Worm (Caenorhabditis elegans) whole organism, L3 larva: Measurements from ENCODE around the gene plc-2.
"Not testable (repeated sequence)": the region's sequence is repeated elsewhere in the genome, so short reads cannot be mapped to it uniquely, and the experiment has no call there.

Experiments used
- R02D3.7 ChIP-seq: fragments of 150-350 bp; optimal IDR thresholded peaks from 2 replicates; lab custom pipeline; 2014; ENCODE audit warnings: missing biosample characterization, missing genetic modification characterization
- ceh-16 ChIP-seq: sonication (generic microtip); optimal IDR thresholded peaks from 2 replicates; lab custom pipeline; 2017; ENCODE audit warnings: missing biosample characterization, missing genetic modification characterization
- ceh-28 ChIP-seq: fragments of 150-350 bp; optimal IDR thresholded peaks from 2 replicates; lab custom pipeline; 2014; ENCODE audit warnings: missing biosample characterization, missing genetic modification reagents, missing genetic modification characterization
- ceh-82 ChIP-seq: fragments of 150-350 bp; optimal IDR thresholded peaks from 2 replicates; lab custom pipeline; 2014; ENCODE audit warnings: missing biosample characterization, missing genetic modification characterization
- daf-12 ChIP-seq: fragments of 150-350 bp; optimal IDR thresholded peaks from 2 replicates; lab custom pipeline; 2014; ENCODE audit warnings: missing biosample characterization, missing genetic modification reagents, missing genetic modification characterization
- elt-1 ChIP-seq: fragments of 150-350 bp; optimal IDR thresholded peaks from 2 replicates; lab custom pipeline; 2014; ENCODE audit warnings: missing biosample characterization, missing genetic modification characterization
- elt-2 ChIP-seq: sonication (generic microtip); optimal IDR thresholded peaks from 2 replicates; lab custom pipeline; 2016; ENCODE audit warnings: missing genetic modification reagents, mild to moderate bottlenecking, missing genetic modification characterization, missing compliant biosample characterization
- eor-1 ChIP-seq, 2 experiments: fragments of 150-350 bp; optimal IDR thresholded peaks; 2 replicates each; lab custom pipeline; 2014 to 2018; ENCODE audit warnings: missing biosample characterization in 2 of 2, missing genetic modification characterization in 2 of 2
- fos-1 ChIP-seq: fragments of 150-350 bp; optimal IDR thresholded peaks from 2 replicates; lab custom pipeline; 2014; ENCODE audit warnings: missing biosample characterization, missing genetic modification characterization
- lin-15B ChIP-seq: fragments of 150-350 bp; optimal IDR thresholded peaks from 2 replicates; lab custom pipeline; 2014; ENCODE audit warnings: missing biosample characterization, missing genetic modification characterization
- lin-39 ChIP-seq: fragments of 150-350 bp; optimal IDR thresholded peaks from 2 replicates; lab custom pipeline; 2018; ENCODE audit warnings: missing biosample characterization, missing genetic modification reagents, missing genetic modification characterization
- mml-1 ChIP-seq: fragments of 150-350 bp; sonication (generic microtip); optimal IDR thresholded peaks from 3 replicates; lab custom pipeline; 2014; ENCODE audit warnings: missing biosample characterization, missing genetic modification characterization
- nfya-1 ChIP-seq: sonication (generic microtip); optimal IDR thresholded peaks from 2 replicates; lab custom pipeline; 2017; ENCODE audit warnings: missing genetic modification characterization, mild to moderate bottlenecking, missing compliant biosample characterization, antibody characterized with exemption, moderate library complexity; ENCODE audit not compliant: insufficient read depth
- nhr-11 ChIP-seq: fragments of 150-350 bp; optimal IDR thresholded peaks from 2 replicates; lab custom pipeline; 2014; ENCODE audit warnings: missing biosample characterization, missing genetic modification characterization
- nhr-12 ChIP-seq: fragments of 150-350 bp; optimal IDR thresholded peaks from 2 replicates; lab custom pipeline; 2014; ENCODE audit warnings: missing biosample characterization, missing genetic modification characterization
- nhr-23 ChIP-seq: fragments of 150-350 bp; optimal IDR thresholded peaks from 2 replicates; lab custom pipeline; 2014; ENCODE audit warnings: missing biosample characterization, missing genetic modification reagents, missing genetic modification characterization
- nhr-237 ChIP-seq: fragments of 150-350 bp; optimal IDR thresholded peaks from 2 replicates; lab custom pipeline; 2014; ENCODE audit warnings: missing biosample characterization, missing genetic modification characterization
- nhr-25 ChIP-seq: sonication (generic microtip); optimal IDR thresholded peaks from 2 replicates; lab custom pipeline; 2017; ENCODE audit warnings: missing biosample characterization, missing genetic modification characterization
- nhr-67 ChIP-seq: fragments of 150-350 bp; optimal IDR thresholded peaks from 2 replicates; lab custom pipeline; 2014; ENCODE audit warnings: missing biosample characterization, missing genetic modification characterization
- nhr-76 ChIP-seq: fragments of 150-350 bp; sonication (generic microtip); optimal IDR thresholded peaks from 5 replicates; lab custom pipeline; 2014; ENCODE audit warnings: missing biosample characterization, missing genetic modification characterization
- nhr-77 ChIP-seq: fragments of 150-350 bp; optimal IDR thresholded peaks from 2 replicates; lab custom pipeline; 2014; ENCODE audit warnings: missing biosample characterization, missing genetic modification characterization
- pha-4 ChIP-seq: fragments of 150-350 bp; optimal IDR thresholded peaks from 2 replicates; lab custom pipeline; 2014; ENCODE audit warnings: missing biosample characterization, missing genetic modification reagents, missing genetic modification characterization
- sea-2 ChIP-seq: fragments of 150-350 bp; sonication (generic microtip); optimal IDR thresholded peaks from 4 replicates; lab custom pipeline; 2014; ENCODE audit warnings: missing biosample characterization, missing genetic modification reagents, missing genetic modification characterization
- snpc-4 ChIP-seq: fragments of 150-350 bp; optimal IDR thresholded peaks from 2 replicates; lab custom pipeline; 2014; ENCODE audit warnings: missing biosample characterization, missing genetic modification characterization
- tbx-2 ChIP-seq: sonication (generic microtip); optimal IDR thresholded peaks from 2 replicates; lab custom pipeline; 2016; ENCODE audit warnings: mild to moderate bottlenecking, missing genetic modification characterization, missing compliant biosample characterization
- zag-1 ChIP-seq: fragments of 150-350 bp; optimal IDR thresholded peaks from 2 replicates; lab custom pipeline; 2014; ENCODE audit warnings: missing biosample characterization, missing genetic modification characterization
- ztf-4 ChIP-seq: fragments of 150-350 bp; optimal IDR thresholded peaks from 2 replicates; lab custom pipeline; 2014; ENCODE audit warnings: missing biosample characterization, missing genetic modification characterization

plc-2 gene

DNA sequence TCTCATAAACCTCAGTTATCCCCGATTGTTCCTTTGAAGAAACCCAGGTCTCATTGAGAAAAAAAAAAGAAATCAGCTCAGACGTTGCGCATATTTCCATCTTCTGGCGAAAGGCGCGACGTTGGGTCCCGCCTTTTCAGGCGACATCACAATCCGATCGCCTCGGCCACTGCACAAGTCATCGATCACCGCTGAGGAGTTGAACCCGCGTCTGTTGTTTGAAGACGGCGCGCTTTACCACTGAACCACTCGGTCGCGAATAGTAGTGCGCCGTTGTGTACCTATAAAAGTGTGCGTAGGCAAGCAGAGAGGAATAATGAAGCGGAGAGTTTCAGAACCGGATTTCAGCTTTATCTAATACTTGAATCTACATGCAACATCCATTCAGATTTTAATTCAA lies 1.5 kb upstream of the plc-2 start, which contains the start of gene Y75B12B.11 (continued):
- peak; percentile 69 for TF ChIP-seq elt-2 (tag; lab: Kevin White, UChicago)
- no peak for TF ChIP-seq nhr-237 (tag; lab: Kevin White, UChicago)

DNA sequence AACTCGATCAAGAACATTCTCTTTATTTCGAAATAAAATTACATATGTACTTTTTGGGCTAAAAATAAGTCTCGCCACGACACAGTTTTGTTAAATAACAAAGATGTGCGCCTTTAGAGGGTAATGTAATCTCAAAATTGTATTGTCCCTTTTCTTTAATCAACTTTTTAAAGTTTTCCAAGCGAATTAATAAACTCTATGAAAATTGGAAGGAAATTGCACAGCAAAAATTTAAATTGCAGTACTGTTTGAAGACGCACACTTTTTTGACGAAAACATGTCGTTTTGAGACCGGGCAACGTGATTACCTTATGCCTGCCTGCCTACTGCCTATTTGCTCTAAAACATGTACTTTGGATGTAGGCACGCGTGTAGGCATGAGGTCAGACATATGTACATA lies 401 bp upstream of the plc-2 start:
- TF ChIP-seq pha-4 (no peak), nhr-11 (tag; lab: Kevin White, UChicago) (no peak), daf-12 (tag; lab: Kevin White, UChicago) (no peak), nhr-67 (tag; lab: Kevin White, UChicago) (no peak), lin-15B (tag; lab: Kevin White, UChicago) (no peak), nhr-237 (tag; lab: Kevin White, UChicago) (no peak), nhr-25 (tag; lab: Kevin White, UChicago) (no peak), ceh-82 (tag; lab: Kevin White, UChicago) (no peak), nhr-12 (tag; lab: Kevin White, UChicago) (no peak), ceh-16 (tag; lab: Kevin White, UChicago) (no peak), nfya-1 (tag; lab: Kevin White, UChicago) (no peak), lin-39 (tag; lab: Kevin White, UChicago) (no peak), R02D3.7 (tag; lab: Kevin White, UChicago) (no peak), elt-1 (no peak)

DNA sequence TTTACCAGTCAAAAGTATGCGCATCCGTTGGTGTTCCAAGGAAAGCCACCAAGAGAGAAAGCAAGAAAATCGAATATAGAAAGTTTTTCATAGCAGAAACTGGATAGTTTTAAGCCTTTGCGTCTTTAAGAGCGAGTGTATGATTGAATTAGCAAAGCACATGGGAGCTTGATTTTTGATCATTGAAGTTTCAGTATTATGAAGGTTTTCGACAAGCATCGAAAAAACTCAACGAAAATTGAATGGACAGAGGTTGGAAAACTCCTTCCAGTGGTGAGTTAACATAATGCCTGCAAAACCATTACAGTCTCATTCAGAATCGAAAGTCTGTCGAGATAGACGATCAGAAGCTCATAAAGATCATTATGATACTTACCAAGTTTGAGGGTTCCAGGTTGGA lies 1.5 kb downstream of the plc-2 start, which contains the start of gene Y75B12B.13:
Gene Y75B12B.13, minus strand, starts transcription at position 101 of the 400 bp plus-strand sequence.
- TF ChIP-seq nhr-11 (tag; lab: Kevin White, UChicago) (no peak), ztf-4 (tag; lab: Kevin White, UChicago) (no peak), nhr-77 (tag; lab: Kevin White, UChicago) (no peak), nhr-23 (tag; lab: Kevin White, UChicago) (no peak), fos-1 (no peak)

DNA sequence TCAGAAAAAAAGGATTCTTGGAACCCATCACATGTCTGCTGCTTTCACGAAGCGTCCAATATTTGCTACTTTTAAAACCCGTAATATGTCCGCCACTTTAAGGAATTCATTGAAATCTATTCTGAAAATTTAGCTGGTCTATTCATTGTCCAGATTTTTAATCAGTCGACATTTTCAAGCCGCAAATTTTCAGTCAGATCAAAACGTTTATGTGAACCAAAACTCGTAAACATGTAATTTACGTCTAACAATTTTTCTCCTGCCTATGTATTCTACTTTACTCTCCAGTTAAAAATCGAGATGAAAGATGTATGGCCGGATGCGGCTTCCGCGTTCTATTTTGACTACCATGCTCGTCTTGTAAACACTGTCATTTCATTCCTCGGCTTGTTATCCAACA lies 5.6 kb downstream of the plc-2 start, which contains the start of gene srw-1:
Gene srw-1, plus strand, starts transcription at position 301 of the 400 bp plus-strand sequence.
- TF ChIP-seq elt-2 (tag; lab: Kevin White, UChicago) = peak; percentile 1
- TF ChIP-seq pha-4 = no peak

DNA sequence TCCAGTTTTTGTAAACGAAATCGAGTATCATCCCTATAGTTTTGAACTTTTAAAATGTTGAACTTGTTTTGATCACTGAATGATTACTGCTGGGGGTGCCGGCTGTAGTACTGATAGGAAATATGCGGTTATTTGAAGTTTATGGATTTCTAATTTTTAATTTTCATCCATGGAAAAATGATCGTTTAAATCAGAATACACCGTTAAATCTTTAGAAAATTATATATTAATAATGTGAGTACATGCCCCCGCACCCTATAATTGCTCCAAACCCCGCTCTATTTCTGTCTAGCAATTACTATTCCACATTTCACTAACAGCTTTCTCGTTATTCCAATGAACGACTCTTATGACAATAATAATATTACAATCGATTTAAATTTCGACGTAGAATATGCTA lies 7.4 kb downstream of the plc-2 start, which contains the start of gene Y75B12B.10:
Gene Y75B12B.10, plus strand, starts transcription at position 301 of the 400 bp plus-strand sequence.
- TF ChIP-seq nhr-76 = no peak
- TF ChIP-seq eor-1 (tag; optimal IDR thresholded peaks at IDR 0.05; lab: Kevin White, UChicago) = no peak

DNA sequence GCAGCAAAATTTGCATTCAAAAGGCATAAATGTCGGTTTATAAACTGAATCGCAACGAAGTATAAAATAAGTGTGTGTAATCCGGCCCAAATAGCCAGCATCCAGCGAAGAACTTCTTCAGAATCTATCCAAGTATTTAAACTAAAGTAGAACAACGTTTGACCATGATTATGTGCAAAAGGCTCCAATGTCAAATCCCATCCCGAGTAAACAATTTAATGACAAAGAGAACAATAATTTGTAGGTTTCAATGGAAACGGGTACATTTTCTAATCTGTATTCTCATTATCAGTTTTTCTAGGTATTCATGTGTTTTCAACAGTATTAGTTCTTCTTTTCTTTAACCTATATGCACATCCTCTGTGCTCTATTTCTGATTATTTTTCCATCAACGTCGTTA lies 15.3 kb downstream of the plc-2 start, which contains the start of gene C41G6.12:
Gene C41G6.12, minus strand, starts transcription at position 101 of the 400 bp plus-strand sequence.
- not testable (repeated sequence) for TF ChIP-seq sea-2; zag-1 (tag; lab: Kevin White, UChicago); nhr-25 (tag; lab: Kevin White, UChicago)

DNA sequence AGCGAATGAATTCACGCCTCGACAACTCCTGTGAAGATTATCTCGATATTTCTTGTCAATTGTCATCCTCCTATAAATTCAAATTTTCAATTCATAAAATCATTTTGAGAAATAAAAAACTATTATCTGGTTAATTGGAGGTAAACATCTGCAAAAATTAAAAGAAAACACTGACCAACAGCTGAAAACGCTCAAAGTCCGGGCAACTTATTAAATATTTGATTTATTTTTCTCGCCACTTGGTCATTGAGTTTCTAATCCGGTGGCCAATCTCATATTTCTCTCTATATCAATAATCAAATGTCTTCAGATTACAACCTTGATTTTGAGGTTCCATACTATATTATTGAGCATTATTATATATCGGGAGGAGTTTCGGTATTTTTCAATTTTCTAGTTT lies 19.5 kb downstream of the plc-2 start, which contains the start of gene sri-24:
Gene sri-24, plus strand, starts transcription at position 301 of the 400 bp plus-strand sequence.
- not testable (repeated sequence) for TF ChIP-seq mml-1 (tag; lab: Kevin White, UChicago); fos-1; nhr-12 (tag; lab: Kevin White, UChicago)

DNA sequence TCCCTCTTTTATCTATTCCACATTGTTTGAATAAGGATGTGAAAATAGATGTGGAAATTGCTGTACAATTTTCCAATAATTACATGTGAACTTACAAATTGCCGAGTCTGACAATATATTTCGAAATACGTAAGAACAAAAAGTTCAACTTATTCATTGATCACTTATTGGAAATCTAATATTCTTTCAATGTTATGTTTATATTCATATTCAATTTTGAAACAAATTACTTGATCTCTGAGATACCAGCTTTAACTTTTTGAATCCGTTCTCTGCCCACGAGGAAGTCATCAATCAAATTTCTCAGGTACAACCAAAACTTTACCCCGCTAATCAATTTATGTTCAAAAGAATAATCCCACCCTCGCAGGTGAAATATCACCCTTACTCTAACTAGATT lies 22.8 kb downstream of the plc-2 start, which contains the start of gene sri-26:
Gene sri-26, plus strand, starts transcription at position 301 of the 400 bp plus-strand sequence.
- TF ChIP-seq nhr-25, nhr-11, elt-2 (tag; lab: Kevin White, UChicago): not testable (repeated sequence)
- TF ChIP-seq, all 47 proteins: peak for 0; not testable (repeated sequence) for 47

DNA sequence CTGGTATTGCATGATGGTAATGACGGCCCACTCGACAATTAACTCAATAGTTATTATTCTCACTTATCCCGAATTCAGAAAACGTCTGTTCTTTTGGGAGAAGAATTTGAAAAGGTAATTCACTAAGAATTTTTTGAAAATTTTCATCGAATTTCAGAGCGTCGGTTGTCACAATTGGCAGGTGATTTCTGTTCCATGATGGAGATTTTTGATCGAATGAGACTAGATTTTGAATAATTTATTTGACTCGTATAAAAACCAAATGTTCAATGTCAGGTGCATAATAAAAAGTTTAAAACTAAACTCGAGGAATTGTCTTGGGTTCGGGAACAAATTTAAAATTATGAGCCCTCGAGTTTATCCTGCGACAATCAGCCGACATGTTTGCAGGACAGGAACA lies 24.3 kb downstream of the plc-2 start, which contains the start of gene sri-25:
Gene sri-25, plus strand, starts transcription at position 301 of the 400 bp plus-strand sequence.
- no peak for TF ChIP-seq tbx-2 (tag; lab: Kevin White, UChicago)
- no peak for TF ChIP-seq ceh-28 (tag; lab: Kevin White, UChicago)
- no peak for TF ChIP-seq snpc-4 (tag; lab: Kevin White, UChicago)
